Worm (Caenorhabditis elegans): ENCODE measurements around the gene spas-1.
A peak's percentile ranks its signal among the peaks of the same experiment; 100 is the strongest.

Gene spas-1

DNA sequence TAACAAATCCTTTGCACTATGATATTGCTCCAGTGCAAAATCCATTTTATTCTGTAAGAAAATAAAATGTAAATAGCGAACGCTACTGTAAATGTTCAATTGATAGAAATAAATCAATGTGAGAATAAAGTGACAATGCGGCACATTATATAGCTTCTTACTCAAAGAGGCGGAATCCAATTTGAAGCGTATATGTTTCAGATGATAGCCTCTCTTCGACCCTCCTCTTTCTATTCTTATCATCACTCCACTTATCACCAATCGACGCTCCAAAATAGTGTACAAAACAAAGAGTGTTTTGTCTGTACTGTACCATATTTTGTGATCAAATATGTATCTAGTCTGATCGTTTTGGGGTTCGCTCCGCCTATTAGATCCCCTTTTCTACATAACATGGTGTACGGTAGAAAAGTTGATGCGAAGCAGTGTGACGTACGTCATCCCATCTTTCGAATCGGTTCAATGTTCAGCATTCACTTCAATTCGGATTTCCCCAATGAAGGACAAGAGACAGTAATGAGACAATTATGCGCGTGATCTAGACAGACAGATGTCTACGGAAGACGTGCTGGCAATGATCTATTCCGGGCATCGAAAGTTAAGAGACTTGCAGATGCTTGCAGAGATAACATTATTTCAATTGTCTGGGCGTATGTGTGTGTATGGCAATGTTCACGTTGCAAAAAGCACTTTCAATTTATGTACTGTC is 28.6 kb upstream of the spas-1 start, which contains the start of gene spl-2 (continued):
- TF ChIP-seq zip-4 (GFP tag; optimal IDR thresholded peaks at IDR 0.05) (no peak), ztf-4 (tag; optimal IDR thresholded peaks at IDR 0.05) (no peak), isw-1 (GFP tag; IDR thresholded peaks at IDR 0.05) (no peak), nhr-71 (tag; optimal IDR thresholded peaks at IDR 0.05) (peak; percentile 63), rnt-1 (tag; optimal IDR thresholded peaks at IDR 0.05) (no peak), ets-5 (GFP tag; IDR thresholded peaks at IDR 0.05) (no peak), ceh-8 (GFP tag; optimal IDR thresholded peaks at IDR 0.05) (no peak), efl-1 (optimal IDR thresholded peaks at IDR 0.05) (no peak), efl-1 (GFP tag; optimal IDR thresholded peaks at IDR 0.05 in 1 of 2) (no peak), ceh-90 (tag; optimal IDR thresholded peaks at IDR 0.05) (no peak), dsc-1 (tag; optimal IDR thresholded peaks at IDR 0.05) (no peak), C16A3.4 (tag; optimal IDR thresholded peaks at IDR 0.05) (no peak), lin-13 (GFP tag; optimal IDR thresholded peaks at IDR 0.05) (no peak), tlp-1 (tag; optimal IDR thresholded peaks at IDR 0.05) (no peak), skn-1 (tag; optimal IDR thresholded peaks at IDR 0.05) (no peak), elt-2 (tag; optimal IDR thresholded peaks at IDR 0.05) (peak; percentile 21), egl-27 (tag; optimal IDR thresholded peaks at IDR 0.05) (no peak), fos-1 (tag; optimal IDR thresholded peaks at IDR 0.05) (no peak), nhr-19 (GFP tag; conservative IDR thresholded peaks at IDR 0.05) (peak; percentile 17; the same call in 1 of the 2 replicates), mep-1 (tag; optimal IDR thresholded peaks at IDR 0.05) (peak; percentile 27), unc-86 (tag; optimal IDR thresholded peaks at IDR 0.05) (no peak), C04F5.9 (tag; optimal IDR thresholded peaks at IDR 0.05) (no peak), pag-3 (tag; optimal IDR thresholded peaks at IDR 0.05; ENCODE audit: borderline replicate concordance, insufficient read depth) (no peak), xbp-1 (tag; optimal IDR thresholded peaks at IDR 0.05) (no peak), hlh-17 (GFP tag; optimal IDR thresholded peaks at IDR 0.05; ENCODE audit: borderline replicate concordance) (no peak), lin-35 (GFP tag; optimal IDR thresholded peaks at IDR 0.05) (no peak), mef-2 (tag; optimal IDR thresholded peaks at IDR 0.05) (no peak), nhr-20 (tag; optimal IDR thresholded peaks at IDR 0.05) (peak; percentile 70), jun-1 (tag; optimal IDR thresholded peaks at IDR 0.05) (no peak), nhr-77 (tag; optimal IDR thresholded peaks at IDR 0.05) (no peak), nhr-90 (tag; optimal IDR thresholded peaks at IDR 0.05; ENCODE audit: poor library complexity) (peak; percentile 29), egl-13 (tag; optimal IDR thresholded peaks at IDR 0.05) (no peak), pqm-1 (tag; optimal IDR thresholded peaks at IDR 0.05) (no peak), fkh-4 (tag; optimal IDR thresholded peaks at IDR 0.05; ENCODE audit: borderline replicate concordance) (no peak), ces-1 (GFP tag; optimal IDR thresholded peaks at IDR 0.05) (no peak), lin-39 (tag; optimal IDR thresholded peaks at IDR 0.05) (no peak), blmp-1 (tag; optimal IDR thresholded peaks at IDR 0.05) (peak; percentile 85), aly-2 (tag; optimal IDR thresholded peaks at IDR 0.05) (no peak), ama-1 (optimal IDR thresholded peaks at IDR 0.05) (no peak), swsn-7 (tag; optimal IDR thresholded peaks at IDR 0.05) (no peak)

DNA sequence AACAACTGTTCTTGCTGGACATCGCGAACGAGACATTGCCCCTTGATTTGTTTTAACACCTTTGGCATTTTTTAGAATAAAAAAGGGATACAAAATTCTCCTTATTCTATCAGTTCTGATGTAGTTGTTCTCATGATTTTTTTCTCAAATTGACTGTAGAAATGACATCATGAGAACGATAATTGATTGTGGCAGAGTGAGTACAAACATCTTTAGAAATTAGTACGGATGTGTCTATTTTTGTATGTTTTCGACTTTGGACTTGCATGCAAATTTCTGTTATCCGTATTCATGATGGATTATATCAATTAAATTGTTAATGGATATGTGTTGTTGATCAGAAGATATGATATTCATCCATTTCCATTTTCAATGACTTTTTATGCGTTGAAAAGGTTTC is 27.4 kb upstream of the spas-1 start:
- TF ChIP-seq C16A3.4 (tag; optimal IDR thresholded peaks at IDR 0.05) (no peak), tbx-2 (tag; optimal IDR thresholded peaks at IDR 0.05) (peak; percentile 2), nhr-85 (tag) (peak; percentile 82), unc-86 (tag; optimal IDR thresholded peaks at IDR 0.05) (no peak), nhr-71 (tag; optimal IDR thresholded peaks at IDR 0.05) (peak; percentile 32), lin-14 (GFP tag; optimal IDR thresholded peaks at IDR 0.05) (peak; percentile 23), efl-1 (optimal IDR thresholded peaks at IDR 0.05) (no peak), efl-1 (GFP tag; optimal IDR thresholded peaks at IDR 0.05 in 1 of 2) (no peak), nhr-20 (tag; optimal IDR thresholded peaks at IDR 0.05) (peak; percentile 46)

All from whole organism, L1 larva.